In genomic region chr3L:14564404-14564803, dm6 we compare ENCODE assay signal across 4 fruit fly cellular contexts.
A peak's percentile ranks its signal among the peaks of the same experiment; 100 is the strongest.
TF ChIP-seq lines count a peak whose summit lies in the region.

No protein-coding gene starts in this region.

- TF ChIP-seq CTCF in whole organism, embryonic (GFP tag; optimal IDR thresholded peaks at IDR 0.05; lab: Kevin White, UChicago), result no peak

TF ChIP-seq in whole organism, adult, 20 proteins besides CTCF, POLR2A, EP300 and RAD21:
- TF ChIP-seq pad (GFP tag; optimal IDR thresholded peaks at IDR 0.05; lab: Kevin White, UChicago) (peak; percentile 13), toe (GFP tag; optimal IDR thresholded peaks at IDR 0.05; lab: Kevin White, UChicago) (no peak), ovo (GFP tag; optimal IDR thresholded peaks at IDR 0.05; lab: Kevin White, UChicago) (peak; percentile 61), CG7101 (tag; optimal IDR thresholded peaks at IDR 0.05; lab: Kevin White, UChicago) (peak; percentile 64), CG12768 (GFP tag; optimal IDR thresholded peaks at IDR 0.05; lab: Kevin White, UChicago) (peak; percentile 1), cic (GFP tag; optimal IDR thresholded peaks at IDR 0.05; lab: Kevin White, UChicago) (no peak), CG1620 (GFP tag; optimal IDR thresholded peaks at IDR 0.05; lab: Kevin White, UChicago) (peak; percentile 40), CG33017 (tag; optimal IDR thresholded peaks at IDR 0.05; lab: Kevin White, UChicago) (no peak), Crg-1 (GFP tag; optimal IDR thresholded peaks at IDR 0.05; lab: Kevin White, UChicago) (peak; percentile 65), Mnt (GFP tag; optimal IDR thresholded peaks at IDR 0.05; lab: Kevin White, UChicago) (peak; percentile 16)

TF ChIP-seq in whole organism, embryonic, 481 proteins besides CTCF, POLR2A, EP300 and RAD21 (continues in another document):
- peak; percentile 46 for TF ChIP-seq CG18599 (GFP tag; optimal IDR thresholded peaks at IDR 0.05; lab: Kevin White, UChicago)
- TF ChIP-seq lab (GFP tag; optimal IDR thresholded peaks at IDR 0.05; lab: Kevin White, UChicago), result peak; percentile 39
- TF ChIP-seq NfI (GFP tag; optimal IDR thresholded peaks at IDR 0.05; lab: Kevin White, UChicago), result no peak
- no peak for TF ChIP-seq Lim3 (GFP tag; IDR thresholded peaks at IDR 0.05; lab: Robert Waterston, UW)
- peak; percentile 51 for TF ChIP-seq fd102C (GFP tag; optimal IDR thresholded peaks at IDR 0.05; lab: Kevin White, UChicago)
- no peak for TF ChIP-seq tna (GFP tag; IDR thresholded peaks at IDR 0.05; lab: Robert Waterston, UW; ENCODE audit: partially characterized antibody)
- TF ChIP-seq Hmr (GFP tag; optimal IDR thresholded peaks at IDR 0.05; lab: Kevin White, UChicago), result peak; percentile 19
- no peak for TF ChIP-seq br (optimal IDR thresholded peaks at IDR 0.05; lab: Kevin White, UChicago)
- TF ChIP-seq schlank (tag; optimal IDR thresholded peaks at IDR 0.05; lab: Kevin White, UChicago), result peak; percentile 8
- no peak for TF ChIP-seq Lhr (GFP tag; optimal IDR thresholded peaks at IDR 0.05; lab: Kevin White, UChicago)
- TF ChIP-seq sens-2 (GFP tag; IDR thresholded peaks at IDR 0.05; lab: Robert Waterston, UW), result no peak
- TF ChIP-seq dimm (GFP tag; IDR thresholded peaks at IDR 0.05; lab: Robert Waterston, UW), result no peak
- TF ChIP-seq CG10366 (GFP tag; IDR thresholded peaks at IDR 0.05; lab: Robert Waterston, UW), result no peak
- TF ChIP-seq C15 (GFP tag; IDR thresholded peaks at IDR 0.05; lab: Robert Waterston, UW), result no peak
- peak; percentile 18 for TF ChIP-seq CG11398 (GFP tag; optimal IDR thresholded peaks at IDR 0.05; lab: Kevin White, UChicago)
- TF ChIP-seq CG6813 (GFP tag; optimal IDR thresholded peaks at IDR 0.05; lab: Kevin White, UChicago), result peak; percentile 19
- TF ChIP-seq ci (GFP tag; IDR thresholded peaks at IDR 0.05; lab: Robert Waterston, UW), result no peak
- TF ChIP-seq Stat92E (GFP tag; optimal IDR thresholded peaks at IDR 0.05; lab: Kevin White, UChicago), result no peak
- TF ChIP-seq CG3281 (GFP tag; optimal IDR thresholded peaks at IDR 0.05; lab: Kevin White, UChicago), result peak; percentile 30
- no peak for TF ChIP-seq Dll (GFP tag; IDR thresholded peaks at IDR 0.05; lab: Robert Waterston, UW; ENCODE audit: partially characterized antibody)
- TF ChIP-seq Fer1 (GFP tag; optimal IDR thresholded peaks at IDR 0.05; lab: Kevin White, UChicago), result peak; percentile 40
- no peak for TF ChIP-seq CG33213 (GFP tag; optimal IDR thresholded peaks at IDR 0.05; lab: Kevin White, UChicago)
- no peak for TF ChIP-seq CG11504 (tag; optimal IDR thresholded peaks at IDR 0.05; lab: Kevin White, UChicago)
- TF ChIP-seq zfh2 (GFP tag; optimal IDR thresholded peaks at IDR 0.05; lab: Kevin White, UChicago), result no peak
- peak; percentile 43 for TF ChIP-seq CG15479 (GFP tag; optimal IDR thresholded peaks at IDR 0.05; lab: Kevin White, UChicago)
- no peak for TF ChIP-seq CG30020 (tag; optimal IDR thresholded peaks at IDR 0.05; lab: Kevin White, UChicago)
- TF ChIP-seq Eip74EF (GFP tag; optimal IDR thresholded peaks at IDR 0.05; lab: Kevin White, UChicago), result no peak
- peak; percentile 3 for TF ChIP-seq CG7987 (GFP tag; optimal IDR thresholded peaks at IDR 0.05; lab: Kevin White, UChicago)

TF ChIP-seq in whole organism, prepupa, 60 proteins besides CTCF, POLR2A, EP300 and RAD21:
- TF ChIP-seq CG34406 (GFP tag; optimal IDR thresholded peaks at IDR 0.05; lab: Kevin White, UChicago) (no peak), Smox (GFP tag; optimal IDR thresholded peaks at IDR 0.05; lab: Kevin White, UChicago) (no peak), CG8632 (GFP tag; optimal IDR thresholded peaks at IDR 0.05; lab: Kevin White, UChicago) (peak; percentile 6), topi (GFP tag; optimal IDR thresholded peaks at IDR 0.05; lab: Kevin White, UChicago) (no peak), pdm3 (GFP tag; optimal IDR thresholded peaks at IDR 0.05; lab: Kevin White, UChicago) (no peak), vri (GFP tag; optimal IDR thresholded peaks at IDR 0.05; lab: Kevin White, UChicago) (peak; percentile 86), fkh (GFP tag; optimal IDR thresholded peaks at IDR 0.05; lab: Kevin White, UChicago) (peak; percentile 73), CG4318 (GFP tag; optimal IDR thresholded peaks at IDR 0.05; lab: Kevin White, UChicago) (no peak), Eip78C (GFP tag; lab: Kevin White, UChicago) (no peak), Hr39 (GFP tag; optimal IDR thresholded peaks at IDR 0.05; lab: Kevin White, UChicago) (no peak), CG6808 (GFP tag; optimal IDR thresholded peaks at IDR 0.05; lab: Kevin White, UChicago) (no peak), CG11902 (GFP tag; optimal IDR thresholded peaks at IDR 0.05; lab: Kevin White, UChicago) (no peak), CG8319 (GFP tag; optimal IDR thresholded peaks at IDR 0.05; lab: Kevin White, UChicago) (no peak), CG15336 (GFP tag; IDR thresholded peaks at IDR 0.05; lab: Robert Waterston, UW) (no peak), Ets96B (tag; optimal IDR thresholded peaks at IDR 0.05; lab: Kevin White, UChicago) (no peak)

TF ChIP-seq in whole organism, wandering third instar larva, 38 proteins besides CTCF, POLR2A, EP300 and RAD21:
- peak; percentile 63 for TF ChIP-seq h (GFP tag; optimal IDR thresholded peaks at IDR 0.05; lab: Kevin White, UChicago)
- TF ChIP-seq Hnf4 (GFP tag; optimal IDR thresholded peaks at IDR 0.05; lab: Kevin White, UChicago), result peak; percentile 74
- TF ChIP-seq jim (GFP tag; optimal IDR thresholded peaks at IDR 0.05; lab: Kevin White, UChicago), result peak; percentile 36
- TF ChIP-seq brk (GFP tag; optimal IDR thresholded peaks at IDR 0.05; lab: Kevin White, UChicago), result peak; percentile 14
- no peak for TF ChIP-seq N (GFP tag; optimal IDR thresholded peaks at IDR 0.05; lab: Kevin White, UChicago)
- TF ChIP-seq lola (GFP tag; optimal IDR thresholded peaks at IDR 0.05; lab: Kevin White, UChicago), result no peak
- TF ChIP-seq dmrt93B (GFP tag; optimal IDR thresholded peaks at IDR 0.05; lab: Kevin White, UChicago), result peak; percentile 38
- TF ChIP-seq Hr78 (GFP tag; optimal IDR thresholded peaks at IDR 0.05; lab: Kevin White, UChicago), result no peak
- peak; percentile 21 for TF ChIP-seq GATAd (GFP tag; optimal IDR thresholded peaks at IDR 0.05; lab: Kevin White, UChicago)
- peak; percentile 57 for TF ChIP-seq tai (GFP tag; optimal IDR thresholded peaks at IDR 0.05; lab: Kevin White, UChicago)
- TF ChIP-seq CG9705 (GFP tag; optimal IDR thresholded peaks at IDR 0.05; lab: Kevin White, UChicago), result peak; percentile 36
- no peak for TF ChIP-seq sv (GFP tag; optimal IDR thresholded peaks at IDR 0.05; lab: Kevin White, UChicago)
- no peak for TF ChIP-seq Dif (GFP tag; optimal IDR thresholded peaks at IDR 0.05; lab: Kevin White, UChicago; ENCODE audit: partially characterized antibody)
- peak; percentile 70 for TF ChIP-seq OdsH (GFP tag; optimal IDR thresholded peaks at IDR 0.05; lab: Kevin White, UChicago)
- peak in 1 of 2 experiments; percentile 59 for TF ChIP-seq foxo (GFP tag; optimal IDR thresholded peaks at IDR 0.05; lab: Kevin White, UChicago)
- no peak for TF ChIP-seq fru (GFP tag; optimal IDR thresholded peaks at IDR 0.05; lab: Kevin White, UChicago)
- no peak for TF ChIP-seq Dfd (GFP tag; optimal IDR thresholded peaks at IDR 0.05; lab: Kevin White, UChicago)
- no peak for TF ChIP-seq Mio (GFP tag; optimal IDR thresholded peaks at IDR 0.05; lab: Kevin White, UChicago)
- TF ChIP-seq ey (GFP tag; optimal IDR thresholded peaks at IDR 0.05; lab: Kevin White, UChicago), result peak; percentile 26
- no peak for TF ChIP-seq psq (GFP tag; optimal IDR thresholded peaks at IDR 0.05; lab: Kevin White, UChicago)
- no peak for TF ChIP-seq Rel (GFP tag; optimal IDR thresholded peaks at IDR 0.05; lab: Kevin White, UChicago)
- TF ChIP-seq Rel (tag; optimal IDR thresholded peaks at IDR 0.05; lab: Kevin White, UChicago), result no peak
- TF ChIP-seq br (GFP tag; optimal IDR thresholded peaks at IDR 0.05; lab: Kevin White, UChicago), result peak; percentile 61
- no peak for TF ChIP-seq Vsx2 (GFP tag; optimal IDR thresholded peaks at IDR 0.05; lab: Kevin White, UChicago; ENCODE audit: partially characterized antibody)
- no peak for TF ChIP-seq pan (optimal IDR thresholded peaks at IDR 0.05; lab: Kevin White, UChicago)
- TF ChIP-seq Myc (optimal IDR thresholded peaks at IDR 0.05; lab: Kevin White, UChicago), result no peak
- no peak for TF ChIP-seq Abd-B (GFP tag; optimal IDR thresholded peaks at IDR 0.05; lab: Kevin White, UChicago)
- peak; percentile 46 for TF ChIP-seq Jra (GFP tag; optimal IDR thresholded peaks at IDR 0.05; lab: Kevin White, UChicago)
- peak; percentile 51 for TF ChIP-seq dsf (GFP tag; optimal IDR thresholded peaks at IDR 0.05; lab: Kevin White, UChicago; ENCODE audit: borderline replicate concordance)
- peak; percentile 93 for TF ChIP-seq Hr83 (GFP tag; optimal IDR thresholded peaks at IDR 0.05; lab: Kevin White, UChicago; ENCODE audit: poor library complexity, severe bottlenecking)
- no peak for TF ChIP-seq usp (GFP tag; optimal IDR thresholded peaks at IDR 0.05; lab: Kevin White, UChicago)
- no peak for TF ChIP-seq HLH106 (tag; optimal IDR thresholded peaks at IDR 0.05; lab: Kevin White, UChicago)
- TF ChIP-seq rgr (GFP tag; optimal IDR thresholded peaks at IDR 0.05; lab: Kevin White, UChicago), result peak; percentile 78
- no peak for TF ChIP-seq woc (GFP tag; optimal IDR thresholded peaks at IDR 0.05; lab: Kevin White, UChicago)
TF ChIP-seq in whole organism, wandering third instar larva: peak in this region for 16.
